Fruit fly (Drosophila melanogaster) Kc167 (cell line): Measurements from ENCODE around the gene CG17781.

Source experiments
- Sin3A ChIP-seq: fragments of >200 bp; optimal IDR thresholded peaks from 2 replicates; lab custom pipeline; 2018; ENCODE audit warnings: missing external identifiers
- h ChIP-seq: fragments of >200 bp; optimal IDR thresholded peaks from 3 replicates; lab custom pipeline; 2018; ENCODE audit warnings: missing external identifiers
- insv ChIP-seq: fragments of >200 bp; optimal IDR thresholded peaks from 3 replicates; lab custom pipeline; 2018; ENCODE audit warnings: missing external identifiers
- psq ChIP-seq: fragments of >200 bp; optimal IDR thresholded peaks from 2 replicates; lab custom pipeline; 2017; ENCODE audit warnings: missing external identifiers
- ttk ChIP-seq: sonication (Bioruptor generic); optimal IDR thresholded peaks from 2 replicates; lab custom pipeline; 2017; ENCODE audit warnings: missing external identifiers

DNA sequence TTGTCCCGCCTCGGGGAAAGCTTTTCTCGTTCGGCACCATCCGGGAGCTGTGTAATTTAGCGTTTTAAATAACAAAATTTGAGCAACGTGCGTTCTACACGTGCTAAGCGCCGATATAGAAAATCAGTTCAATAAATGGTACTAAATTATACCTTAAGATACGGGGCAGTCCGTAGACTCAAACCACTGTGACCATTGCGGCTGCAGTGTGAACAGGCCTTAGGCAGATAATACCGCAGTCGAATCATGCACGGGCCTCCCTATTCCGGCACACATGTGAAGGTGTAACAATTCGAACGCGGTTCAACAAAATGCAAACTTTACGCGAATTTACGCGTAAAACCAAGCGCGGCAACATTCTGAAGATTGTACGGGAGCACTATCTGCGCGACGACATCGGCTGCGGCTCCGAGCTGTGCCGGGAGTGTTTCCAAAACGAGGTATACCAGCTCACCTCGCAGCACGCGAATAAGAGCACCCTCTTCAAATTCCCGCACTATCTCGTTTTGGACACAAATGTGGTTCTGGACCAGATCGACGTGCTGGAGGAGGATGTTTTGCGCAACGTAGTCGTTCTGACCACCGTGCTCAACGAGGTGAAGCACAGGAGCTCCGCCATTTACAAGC lies 42.2 kb downstream of the CG17781 start, which contains the start of the genes Rrp5 and Dis3:
- no peak for TF ChIP-seq Sin3A
- no peak for TF ChIP-seq psq (lab: Kevin White, UChicago)
- no peak for TF ChIP-seq h (lab: Kevin White, UChicago)
- TF ChIP-seq ttk (lab: Kevin White, UChicago) = no peak
- TF ChIP-seq insv (lab: Kevin White, UChicago) = no peak
